Worm (Caenorhabditis elegans) whole organism, L4 larva: ENCODE results near the gene pipp-4P.

Experiments
- T20F7.1 ChIP-seq: fragments of 200-800 bp; sonication (Bioruptor generic); optimal IDR thresholded peaks from 2 replicates; lab custom pipeline; 2018; ENCODE audit warnings: mild to moderate bottlenecking, missing genetic modification characterization, missing compliant biosample characterization
- T26A8.4 ChIP-seq: fragments of 200-800 bp; sonication (Bioruptor generic); IDR thresholded peaks from 2 replicates; pipeline ENCODE4 v1.3.6; 2022; ENCODE audit warnings: missing genetic modification characterization, missing compliant biosample characterization
- Y5F2A.4 ChIP-seq: fragments of 200-800 bp; sonication (Bioruptor generic); optimal IDR thresholded peaks from 2 replicates; lab custom pipeline; 2018; ENCODE audit warnings: mild to moderate bottlenecking, missing genetic modification characterization, missing compliant biosample characterization
- Y75B8A.6 ChIP-seq: fragments of 200-800 bp; sonication (Bioruptor generic); IDR thresholded peaks from 2 replicates; pipeline ENCODE4 v1.3.6; 2022; ENCODE audit warnings: missing genetic modification reagents, missing genetic modification characterization, missing compliant biosample characterization
- ZK337.2 ChIP-seq: fragments of 200-800 bp; sonication (Bioruptor generic); IDR thresholded peaks from 2 replicates; pipeline ENCODE4 v1.3.6; 2022; ENCODE audit warnings: missing genetic modification reagents, missing genetic modification characterization, missing compliant biosample characterization
- aha-1 ChIP-seq: fragments of 150-350 bp; peaks from one replicate; lab custom pipeline; 2014; ENCODE audit warnings: missing biosample characterization, missing genetic modification characterization
- attf-4 ChIP-seq: sonication (generic microtip); optimal IDR thresholded peaks from 3 replicates; lab custom pipeline; 2017; ENCODE audit warnings: missing biosample characterization, missing genetic modification characterization
- ceh-28 ChIP-seq: fragments of 150-350 bp; optimal IDR thresholded peaks from 2 replicates; lab custom pipeline; 2014; ENCODE audit warnings: missing biosample characterization, missing genetic modification reagents, missing genetic modification characterization
- ceh-62 ChIP-seq: sonication (generic microtip); optimal IDR thresholded peaks from 2 replicates; lab custom pipeline; 2017; ENCODE audit warnings: missing biosample characterization, missing genetic modification characterization
- ces-1 ChIP-seq: fragments of 150-350 bp; sonication (generic microtip); optimal IDR thresholded peaks from 4 replicates; lab custom pipeline; 2014; ENCODE audit warnings: missing biosample characterization, missing genetic modification reagents, missing genetic modification characterization
- cey-2 ChIP-seq: sonication (generic microtip); optimal IDR thresholded peaks from 3 replicates; lab custom pipeline; 2017; ENCODE audit warnings: missing genetic modification characterization, mild to moderate bottlenecking, missing compliant biosample characterization, antibody characterized with exemption, borderline replicate concordance; ENCODE audit not compliant: insufficient read depth
- daf-12 ChIP-seq: fragments of 150-350 bp; optimal IDR thresholded peaks from 2 replicates; lab custom pipeline; 2014; ENCODE audit warnings: missing biosample characterization, missing genetic modification reagents, missing genetic modification characterization
- dmd-6 ChIP-seq: fragments of 200-800 bp; sonication (Bioruptor generic); IDR thresholded peaks from 2 replicates; pipeline ENCODE4 v1.3.6; 2022; ENCODE audit warnings: missing genetic modification reagents, missing genetic modification characterization, missing compliant biosample characterization
- dmd-9 ChIP-seq: fragments of 200-800 bp; sonication (Bioruptor generic); IDR thresholded peaks from 2 replicates; pipeline ENCODE4 v1.3.6; 2022; ENCODE audit warnings: missing genetic modification reagents, missing genetic modification characterization, missing compliant biosample characterization
- egl-27 ChIP-seq: sonication (generic microtip); optimal IDR thresholded peaks from 3 replicates; lab custom pipeline; 2017; ENCODE audit warnings: missing biosample characterization, missing genetic modification reagents, missing genetic modification characterization
- fkh-10 ChIP-seq: fragments of 150-350 bp; optimal IDR thresholded peaks from 2 replicates; lab custom pipeline; 2014; ENCODE audit warnings: missing biosample characterization, missing genetic modification reagents, missing genetic modification characterization
- fos-1 ChIP-seq: fragments of 150-350 bp; optimal IDR thresholded peaks from 2 replicates; lab custom pipeline; 2014; ENCODE audit warnings: missing biosample characterization, missing genetic modification characterization
- hlh-30 ChIP-seq: sonication (generic microtip); optimal IDR thresholded peaks from 2 replicates; lab custom pipeline; 2017; ENCODE audit warnings: antibody characterized with exemption, mild to moderate bottlenecking, missing genetic modification characterization, missing compliant biosample characterization; ENCODE audit not compliant: insufficient read depth
- hmg-1.1 ChIP-seq: fragments of 200-800 bp; sonication (Bioruptor generic); IDR thresholded peaks from 2 replicates; pipeline ENCODE4 v1.3.6; 2022; ENCODE audit warnings: missing genetic modification reagents, missing genetic modification characterization, missing compliant biosample characterization
- lin-1 ChIP-seq: fragments of 200-800 bp; sonication (Bioruptor generic); IDR thresholded peaks from 2 replicates; pipeline ENCODE4 v1.3.6; 2022; ENCODE audit warnings: missing genetic modification reagents, missing genetic modification characterization, missing compliant biosample characterization
- lin-13 ChIP-seq: fragments of 150-350 bp; optimal IDR thresholded peaks from 2 replicates; lab custom pipeline; 2014; ENCODE audit warnings: missing biosample characterization, missing genetic modification reagents, missing genetic modification characterization
- lin-39 ChIP-seq: fragments of 150-350 bp; optimal IDR thresholded peaks from 2 replicates; lab custom pipeline; 2014; ENCODE audit warnings: missing biosample characterization, missing genetic modification reagents, missing genetic modification characterization
- lir-3 ChIP-seq: sonication (generic microtip); optimal IDR thresholded peaks from 2 replicates; lab custom pipeline; 2016; ENCODE audit warnings: mild to moderate bottlenecking, missing genetic modification characterization, missing compliant biosample characterization
- madf-9 ChIP-seq: fragments of 200-800 bp; sonication (Bioruptor generic); conservative IDR thresholded peaks from 2 replicates; pipeline ENCODE4 v1.3.6; 2022; ENCODE audit warnings: missing genetic modification reagents, missing genetic modification characterization, missing compliant biosample characterization
- mes-2 ChIP-seq: sonication (generic microtip); optimal IDR thresholded peaks from 2 replicates; lab custom pipeline; 2016; ENCODE audit warnings: missing genotype, mild to moderate bottlenecking, missing genetic modification characterization, missing compliant biosample characterization; ENCODE audit not compliant: poor library complexity, severe bottlenecking
- mxl-2 ChIP-seq: fragments of 200-800 bp; sonication (Bioruptor generic); conservative IDR thresholded peaks from 2 replicates; pipeline ENCODE4 v1.3.6; 2022; ENCODE audit warnings: missing genetic modification reagents, missing genetic modification characterization, missing compliant biosample characterization
- mxl-3 ChIP-seq: fragments of 200-800 bp; sonication (Bioruptor generic); optimal IDR thresholded peaks from 2 replicates; lab custom pipeline; 2018; ENCODE audit warnings: mild to moderate bottlenecking, missing genetic modification characterization, missing compliant biosample characterization
- nhr-111 ChIP-seq: fragments of 200-800 bp; sonication (Bioruptor generic); optimal IDR thresholded peaks from 2 replicates; lab custom pipeline; 2018; ENCODE audit warnings: mild to moderate bottlenecking, missing genetic modification characterization, missing compliant biosample characterization
- nhr-237 ChIP-seq: sonication (generic microtip); optimal IDR thresholded peaks from 2 replicates; lab custom pipeline; 2017; ENCODE audit warnings: missing biosample characterization, missing genetic modification characterization
- nhr-25 ChIP-seq: sonication (generic microtip); optimal IDR thresholded peaks from 2 replicates; lab custom pipeline; 2017; ENCODE audit warnings: missing genetic modification characterization, mild to moderate bottlenecking, missing compliant biosample characterization, antibody characterized with exemption, moderate library complexity, borderline replicate concordance; ENCODE audit not compliant: insufficient read depth
- nhr-28 ChIP-seq: fragments of 150-350 bp; optimal IDR thresholded peaks from 2 replicates; lab custom pipeline; 2014; ENCODE audit warnings: missing biosample characterization, missing genetic modification characterization
- nhr-6 ChIP-seq: fragments of 150-350 bp; optimal IDR thresholded peaks from 2 replicates; lab custom pipeline; 2014; ENCODE audit warnings: missing biosample characterization, missing genetic modification characterization
- nhr-76 ChIP-seq: fragments of 150-350 bp; optimal IDR thresholded peaks from 2 replicates; lab custom pipeline; 2014; ENCODE audit warnings: missing biosample characterization, missing genetic modification characterization
- nhr-77 ChIP-seq: fragments of 150-350 bp; optimal IDR thresholded peaks from 2 replicates; lab custom pipeline; 2014; ENCODE audit warnings: missing biosample characterization, missing genetic modification characterization
- pha-4 ChIP-seq, 2 experiments: fragments of 150-350 bp in 1 of 2; fragments of 200-800 bp in 1 of 2; sonication (Bioruptor generic) in 1 of 2; IDR thresholded peaks in 1 of 2; optimal IDR thresholded peaks in 1 of 2; 2 replicates each; pipeline versions ENCODE4 v1.3.6 to Lab custom; 2014 to 2022; ENCODE audit warnings: missing genetic modification characterization in 2 of 2, missing genetic modification reagents in 2 of 2, missing biosample characterization in 1 of 2, missing compliant biosample characterization in 1 of 2
- set-16 ChIP-seq: fragments of 200-800 bp; sonication (Bioruptor generic); IDR thresholded peaks from 2 replicates; pipeline ENCODE4 v1.3.6; 2022; ENCODE audit warnings: missing genetic modification reagents, missing genetic modification characterization, missing compliant biosample characterization
- tra-1 ChIP-seq: fragments of 200-800 bp; sonication (Bioruptor generic); IDR thresholded peaks from 2 replicates; pipeline ENCODE4 v1.3.6; 2022; ENCODE audit warnings: missing genetic modification reagents, missing genetic modification characterization, missing compliant biosample characterization
- unc-130 ChIP-seq: sonication (generic microtip); optimal IDR thresholded peaks from 2 replicates; lab custom pipeline; 2016; ENCODE audit warnings: missing genetic modification reagents, missing genetic modification characterization, missing compliant biosample characterization
- unc-39 ChIP-seq: sonication (generic microtip); optimal IDR thresholded peaks from 2 replicates; lab custom pipeline; 2017; ENCODE audit warnings: missing biosample characterization, missing genetic modification characterization
- unc-62 ChIP-seq, 3 experiments: fragments of 150-350 bp in 1 of 3; sonication (generic microtip); optimal IDR thresholded peaks in 2 of 3; peaks in 1 of 3; 1 replicate in 1 of 3; 2 replicates in 2 of 3; lab custom pipeline; 2014 to 2017; ENCODE audit warnings: missing biosample characterization in 3 of 3, missing genetic modification characterization in 3 of 3, missing genetic modification reagents in 3 of 3, missing genotype in 1 of 3
- zfp-3 ChIP-seq: fragments of 200-800 bp; sonication (Bioruptor generic); conservative IDR thresholded peaks from 2 replicates; pipeline ENCODE4 v1.3.6; 2022; ENCODE audit warnings: missing genetic modification reagents, missing genetic modification characterization, missing compliant biosample characterization

The pipp-4P gene

ce11 chrIII:2817847-2818246 is 1.2 kb upstream of the pipp-4P start:
- no peak for TF ChIP-seq nhr-25 (tag; lab: Kevin White, UChicago)
- peak; percentile 65 for TF ChIP-seq aha-1

ce11 chrIII:2826770-2827169 is 7.7 kb downstream of the pipp-4P start, which contains the start of gene Y71H2AM.1:
Gene Y71H2AM.1, plus strand, starts transcription at chrIII:2827070.
- TF ChIP-seq aha-1 (peak; percentile 29), lin-1 (GFP tag; lab: Robert Waterston, UW) (no peak), dmd-9 (GFP tag; lab: Robert Waterston, UW) (no peak)

ce11 chrIII:2832483-2832882 is 13.4 kb downstream of the pipp-4P start, which contains the start of gene Y71H2AM.29:
Gene Y71H2AM.29, plus strand, starts transcription at chrIII:2832783.
- TF ChIP-seq nhr-111 (GFP tag; lab: Kevin White, UChicago) = no peak
- no peak for TF ChIP-seq zfp-3 (GFP tag; lab: Robert Waterston, UW)
- no peak for TF ChIP-seq nhr-28 (tag; lab: Kevin White, UChicago)
- TF ChIP-seq hlh-30 (tag; lab: Kevin White, UChicago) = no peak
- no peak for TF ChIP-seq nhr-237 (tag; lab: Kevin White, UChicago)
- no peak for TF ChIP-seq nhr-76
- no peak for TF ChIP-seq aha-1
- no peak for TF ChIP-seq Y5F2A.4 (GFP tag; lab: Kevin White, UChicago)
- TF ChIP-seq daf-12 (tag; lab: Kevin White, UChicago) = no peak
- TF ChIP-seq nhr-6 (tag; lab: Kevin White, UChicago) = no peak
- no peak for TF ChIP-seq Y75B8A.6 (GFP tag; lab: Robert Waterston, UW)
- no peak for TF ChIP-seq unc-62 (GFP tag; optimal IDR thresholded peaks at IDR 0.05 in 1 of 2; lab: Kevin White, UChicago)
- TF ChIP-seq unc-62 (tag; optimal IDR thresholded peaks at IDR 0.05; lab: Kevin White, UChicago) = no peak
- TF ChIP-seq lin-39 (tag; lab: Kevin White, UChicago) = no peak
- TF ChIP-seq dmd-9 (GFP tag; lab: Robert Waterston, UW) = no peak
- TF ChIP-seq fkh-10 = no peak
- no peak for TF ChIP-seq cey-2 (tag; lab: Kevin White, UChicago)
- no peak for TF ChIP-seq T26A8.4 (GFP tag; lab: Robert Waterston, UW)
- no peak for TF ChIP-seq ces-1 (GFP tag; lab: Kevin White, UChicago)

ce11 chrIII:2834363-2834762 is 15.3 kb downstream of the pipp-4P start, which contains the start of gene txdc-17:
Gene txdc-17, plus strand, starts transcription at chrIII:2834663.
- TF ChIP-seq unc-39 (tag; lab: Kevin White, UChicago) (no peak), madf-9 (no peak)
- TF ChIP-seq, all 104 proteins: peak for 0

- no peak for TF ChIP-seq fos-1
- peak; percentile 82 for TF ChIP-seq ceh-28 (tag; lab: Kevin White, UChicago)
- TF ChIP-seq nhr-77 = no peak
- no peak for TF ChIP-seq egl-27
Measured at ce11 chrIII:2834998-2835397, 15.9 kb downstream of the pipp-4P start.

ce11 chrIII:2836339-2836738 is 17.3 kb downstream of the pipp-4P start, which contains the start of gene josd-1:
Gene josd-1, plus strand, starts transcription at chrIII:2836639.
- TF ChIP-seq mxl-3 (GFP tag; lab: Kevin White, UChicago) (no peak), pha-4 (GFP tag; IDR thresholded peaks at IDR 0.05; lab: Robert Waterston, UW) (no peak), pha-4 (tag; optimal IDR thresholded peaks at IDR 0.05; lab: Kevin White, UChicago) (no peak), nhr-6 (tag; lab: Kevin White, UChicago) (no peak), unc-130 (GFP tag; lab: Kevin White, UChicago) (no peak), tra-1 (GFP tag; lab: Robert Waterston, UW) (no peak), mxl-2 (no peak), lir-3 (tag; lab: Kevin White, UChicago) (no peak), mes-2 (tag; lab: Kevin White, UChicago) (no peak), ZK337.2 (no peak), set-16 (GFP tag; lab: Robert Waterston, UW) (no peak), hmg-1.1 (GFP tag; lab: Robert Waterston, UW) (no peak), ceh-62 (no peak), lin-13 (GFP tag; lab: Kevin White, UChicago) (no peak), egl-27 (no peak), T20F7.1 (no peak), daf-12 (tag; lab: Kevin White, UChicago) (no peak), attf-4 (tag; lab: Kevin White, UChicago) (no peak), dmd-6 (GFP tag; lab: Robert Waterston, UW) (no peak)
